Fruit fly (Drosophila melanogaster) whole organism, embryonic: ENCODE measurements around the gene CG34126.

Source experiments
- CG18764 ChIP-seq: fragments of 200-800 bp; sonication (Bioruptor generic); optimal IDR thresholded peaks from 3 replicates; lab custom pipeline; 2016; ENCODE audit warnings: missing biosample characterization, missing genetic modification characterization
- CG33557 ChIP-seq: fragments of 200-800 bp; sonication (Bioruptor generic); optimal IDR thresholded peaks from 2 replicates; lab custom pipeline; 2019; ENCODE audit warnings: missing biosample characterization, mild to moderate bottlenecking, missing genetic modification characterization, moderate library complexity
- Dip3 ChIP-seq: fragments of 200-800 bp; sonication (Bioruptor generic); optimal IDR thresholded peaks from 3 replicates; lab custom pipeline; 2016; ENCODE audit warnings: missing biosample characterization, missing genetic modification characterization
- Fer2 ChIP-seq: fragments of 200-800 bp; sonication (Bioruptor generic); optimal IDR thresholded peaks from 2 replicates; lab custom pipeline; 2018; ENCODE audit warnings: missing biosample characterization, mild to moderate bottlenecking, missing genetic modification characterization, moderate library complexity
- Hr39 ChIP-seq: fragments of >200 bp; optimal IDR thresholded peaks from 2 replicates; lab custom pipeline; 2017
- gro ChIP-seq: fragments of 200-800 bp; sonication (Bioruptor generic); optimal IDR thresholded peaks from 2 replicates; lab custom pipeline; 2016; ENCODE audit warnings: missing biosample characterization, missing genetic modification characterization
- slp2 ChIP-seq: fragments of 200-800 bp; sonication (Bioruptor generic); optimal IDR thresholded peaks from 2 replicates; lab custom pipeline; 2016; ENCODE audit warnings: missing biosample characterization, missing genetic modification characterization

DNA sequence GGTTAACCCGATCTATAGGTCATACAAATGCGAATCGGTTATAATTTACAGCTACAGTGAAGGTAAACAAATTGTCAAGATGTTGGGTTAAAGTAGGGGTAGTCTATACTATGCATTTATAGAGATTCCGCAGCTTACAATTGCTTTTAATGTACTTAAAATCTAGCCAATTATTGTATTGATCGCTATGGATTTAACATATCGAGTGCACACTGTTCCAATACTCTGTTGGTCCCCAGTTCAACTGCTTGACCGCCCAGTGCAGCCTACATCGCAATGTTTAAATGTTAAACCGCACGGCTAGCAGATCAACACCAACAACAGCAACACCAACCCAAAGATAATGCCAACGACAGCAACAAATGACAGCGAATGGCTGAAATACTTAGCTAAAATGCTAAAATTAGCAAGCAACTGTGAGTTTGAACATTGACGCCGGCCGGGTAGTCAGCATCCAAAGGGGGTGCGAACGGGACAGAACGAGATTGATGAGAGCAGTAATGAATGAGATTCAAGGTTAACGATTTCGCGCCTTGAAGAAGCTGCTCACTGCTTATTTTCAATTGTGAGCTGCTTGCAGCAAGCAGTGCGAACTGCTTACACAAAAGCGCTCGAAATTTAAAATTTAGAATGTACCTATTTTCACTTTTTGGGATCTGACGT is 19.6 kb downstream of the CG34126 start:
- TF ChIP-seq Hr39 (lab: Kevin White, UChicago) (no peak), Dip3 (no peak), slp2 (no peak), CG18764 (GFP tag; lab: Kevin White, UChicago) (no peak), gro (no peak), CG33557 (GFP tag; lab: Kevin White, UChicago) (no peak), Fer2 (no peak)
